Worm (Caenorhabditis elegans) whole organism, mixed stage, embryonic: ENCODE results near the gene dbt-1.

Experiments used
- elt-1 ChIP-seq: sonication (generic microtip); optimal IDR thresholded peaks from 2 replicates; lab custom pipeline; 2017; ENCODE audit warnings: missing genetic modification characterization, mild to moderate bottlenecking, missing compliant biosample characterization, antibody characterized with exemption, moderate library complexity, borderline replicate concordance; ENCODE audit not compliant: insufficient read depth
- mep-1 ChIP-seq: fragments of 150-350 bp; optimal IDR thresholded peaks from 2 replicates; lab custom pipeline; 2017; ENCODE audit warnings: missing biosample characterization, missing genetic modification reagents, missing genetic modification characterization, inconsistent platforms
- nhr-76 ChIP-seq: sonication (generic microtip); optimal IDR thresholded peaks from 2 replicates; lab custom pipeline; 2017; ENCODE audit warnings: missing biosample characterization, missing genetic modification characterization
- unc-62 ChIP-seq: fragments of 150-350 bp; optimal IDR thresholded peaks from 2 replicates; lab custom pipeline; 2014; ENCODE audit warnings: missing biosample characterization, missing genetic modification reagents, missing genetic modification characterization
- ztf-11 ChIP-seq: fragments of 150-350 bp; optimal IDR thresholded peaks from 2 replicates; lab custom pipeline; 2014; ENCODE audit warnings: missing biosample characterization, missing genetic modification characterization

DNA sequence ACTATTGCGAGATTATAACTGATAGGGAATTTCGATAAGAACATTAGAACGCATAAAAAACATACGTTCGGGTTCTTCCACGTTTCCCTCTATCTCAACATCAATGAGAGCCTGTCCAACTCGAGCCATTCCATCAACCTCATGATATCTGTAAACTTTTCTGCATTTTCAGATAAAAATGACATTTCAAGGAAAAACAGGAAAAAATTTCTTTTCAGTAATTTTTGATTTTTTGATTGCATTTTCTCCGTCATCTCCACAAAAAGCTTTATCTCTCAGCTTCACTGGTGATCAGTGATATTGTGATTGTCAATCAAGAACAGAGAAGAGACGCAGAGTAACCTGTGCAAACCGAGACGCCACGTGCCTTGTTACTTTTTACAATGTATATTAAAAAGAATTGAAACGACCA is 667 bp downstream of the dbt-1 start:
- TF ChIP-seq elt-1 (tag; lab: Kevin White, UChicago) (no peak), unc-62 (GFP tag; lab: Kevin White, UChicago) (no peak), ztf-11 (no peak), mep-1 (tag; lab: Kevin White, UChicago) (no peak), nhr-76 (tag; lab: Kevin White, UChicago) (no peak)
